Fruit fly (Drosophila melanogaster) whole organism, pupa: ENCODE measurements around the gene LanA.
A peak's percentile ranks its signal among the peaks of the same experiment; 100 is the strongest.

Experiments used
- CG10348 ChIP-seq: fragments of 200-800 bp; sonication (Bioruptor generic); IDR thresholded peaks from 2 replicates; pipeline ENCODE4 v1.3.6; 2022; ENCODE audit warnings: missing biosample characterization, missing genetic modification characterization
- CG15710 ChIP-seq: fragments of 200-800 bp; sonication (Bioruptor generic); optimal IDR thresholded peaks from 2 replicates; lab custom pipeline; 2018; ENCODE audit warnings: missing biosample characterization, mild to moderate bottlenecking, missing genetic modification characterization, moderate library complexity
- CG32121 ChIP-seq: fragments of 200-800 bp; sonication (Bioruptor generic); IDR thresholded peaks from 2 replicates; pipeline ENCODE4 v1.3.6; 2022; ENCODE audit warnings: missing biosample characterization, missing genetic modification characterization
- CG9948 ChIP-seq: fragments of 200-800 bp; sonication (Bioruptor generic); optimal IDR thresholded peaks from 2 replicates; lab custom pipeline; 2018; ENCODE audit warnings: missing biosample characterization, mild to moderate bottlenecking, missing genetic modification characterization, moderate library complexity
- D1 ChIP-seq: fragments of 200-800 bp; sonication (Bioruptor generic); optimal IDR thresholded peaks from 2 replicates; lab custom pipeline; 2018; ENCODE audit warnings: missing biosample characterization, mild to moderate bottlenecking, missing genetic modification characterization, moderate library complexity
- Pif1A ChIP-seq: fragments of 200-800 bp; sonication (Bioruptor generic); optimal IDR thresholded peaks from 3 replicates; lab custom pipeline; 2016; ENCODE audit warnings: missing biosample characterization, missing genetic modification characterization
- Pif1B ChIP-seq: fragments of 200-800 bp; sonication (Bioruptor generic); optimal IDR thresholded peaks from 3 replicates; lab custom pipeline; 2016; ENCODE audit warnings: missing biosample characterization, missing genetic modification characterization
- Snoo ChIP-seq: fragments of 200-800 bp; sonication (Bioruptor generic); optimal IDR thresholded peaks from 3 replicates; lab custom pipeline; 2017; ENCODE audit warnings: missing biosample characterization, mild to moderate bottlenecking, missing genetic modification characterization, inconsistent platforms
- fd96Ca ChIP-seq: fragments of 200-800 bp; sonication (Bioruptor generic); IDR thresholded peaks from 3 replicates; pipeline ENCODE4 v1.3.6; 2022; ENCODE audit warnings: missing biosample characterization, missing genetic modification characterization
- gl ChIP-seq: fragments of 200-800 bp; sonication (Bioruptor generic); optimal IDR thresholded peaks from 2 replicates; lab custom pipeline; 2018; ENCODE audit warnings: missing biosample characterization, mild to moderate bottlenecking, missing genetic modification characterization
- rn ChIP-seq: fragments of 200-800 bp; sonication (Bioruptor generic); IDR thresholded peaks from 2 replicates; pipeline ENCODE4 v1.3.6; 2022; ENCODE audit warnings: missing biosample characterization, missing genetic modification characterization

- TF ChIP-seq gl (tag; lab: Kevin White, UChicago) (no peak), Pif1B (GFP tag; lab: Kevin White, UChicago) (no peak), Snoo (no peak), CG10348 (GFP tag; lab: Robert Waterston, UW) (no peak), CG32121 (no peak), fd96Ca (GFP tag; lab: Robert Waterston, UW) (no peak), CG9948 (tag; lab: Kevin White, UChicago) (peak; percentile 27), CG15710 (tag; lab: Kevin White, UChicago) (no peak), rn (GFP tag; lab: Robert Waterston, UW) (0 out of 2 replicates have a peak, but pooled peaks have one; percentile 15), Pif1A (GFP tag; lab: Kevin White, UChicago) (no peak), D1 (tag; lab: Kevin White, UChicago) (no peak)
Measured at dm6 chr3L:6217212-6217611, 610 bp downstream of the LanA start.
